Worm (Caenorhabditis elegans): Measurements from ENCODE around the gene C28A5.1.
A peak's percentile ranks its signal among the peaks of the same experiment; 100 is the strongest.

The C28A5.1 gene

ce11 chrIII:4470793-4471192 is 36.6 kb upstream of the C28A5.1 start (continued):
- TF ChIP-seq unc-86 (tag; optimal IDR thresholded peaks at IDR 0.05): peak; percentile 89
- peak; percentile 61 for TF ChIP-seq rnt-1 (tag; optimal IDR thresholded peaks at IDR 0.05)
- peak; percentile 46 for TF ChIP-seq pqm-1 (tag; optimal IDR thresholded peaks at IDR 0.05)
- TF ChIP-seq mec-3 (tag; optimal IDR thresholded peaks at IDR 0.05; ENCODE audit: borderline replicate concordance): no peak
- peak; percentile 41 for TF ChIP-seq nfya-1 (tag; optimal IDR thresholded peaks at IDR 0.05)
- TF ChIP-seq ceh-22 (tag; optimal IDR thresholded peaks at IDR 0.05): peak; percentile 42
- peak; percentile 79 for TF ChIP-seq ceh-48 (tag; optimal IDR thresholded peaks at IDR 0.05)
- TF ChIP-seq ztf-16 (tag; optimal IDR thresholded peaks at IDR 0.05): peak; percentile 90
- TF ChIP-seq ref-2 (tag; optimal IDR thresholded peaks at IDR 0.05): peak; percentile 83
- TF ChIP-seq ceh-6 (GFP tag; optimal IDR thresholded peaks at IDR 0.05): peak; percentile 92
- TF ChIP-seq ceh-19 (GFP tag; optimal IDR thresholded peaks at IDR 0.05): peak; percentile 89
- TF ChIP-seq ttx-3 (tag; optimal IDR thresholded peaks at IDR 0.05): peak; percentile 83
- TF ChIP-seq sox-2 (GFP tag; IDR thresholded peaks at IDR 0.05): peak; percentile 83
- peak; percentile 89 for TF ChIP-seq eyg-1 (tag; optimal IDR thresholded peaks at IDR 0.05)
- peak; percentile 80 for TF ChIP-seq fkh-6 (tag; optimal IDR thresholded peaks at IDR 0.05)
- TF ChIP-seq ets-4 (tag; optimal IDR thresholded peaks at IDR 0.05): peak; percentile 15
- peak; percentile 33 for TF ChIP-seq ceh-14 (tag; optimal IDR thresholded peaks at IDR 0.05)
- TF ChIP-seq ceh-45 (GFP tag; IDR thresholded peaks at IDR 0.05): peak; percentile 85
- TF ChIP-seq tbx-7 (tag; optimal IDR thresholded peaks at IDR 0.05): peak; percentile 60
- peak; percentile 87 for TF ChIP-seq syd-9 (tag; optimal IDR thresholded peaks at IDR 0.05)
- peak; percentile 93 for TF ChIP-seq elt-2 (tag; optimal IDR thresholded peaks at IDR 0.05)
- TF ChIP-seq hlh-15 (tag; optimal IDR thresholded peaks at IDR 0.05): peak; percentile 69
- TF ChIP-seq lin-11 (tag; optimal IDR thresholded peaks at IDR 0.05): peak; percentile 83
- TF ChIP-seq hlh-6 (tag; optimal IDR thresholded peaks at IDR 0.05): peak; percentile 90
- TF ChIP-seq pat-9 (tag; optimal IDR thresholded peaks at IDR 0.05): peak; percentile 87
- peak; percentile 67 for TF ChIP-seq C08G9.2 (tag; optimal IDR thresholded peaks at IDR 0.05)
- TF ChIP-seq zip-5 (tag; optimal IDR thresholded peaks at IDR 0.05): peak; percentile 54
- TF ChIP-seq pros-1 (tag; optimal IDR thresholded peaks at IDR 0.05): no peak
- peak; percentile 80 for TF ChIP-seq Y22D7AL.16 (tag; optimal IDR thresholded peaks at IDR 0.05)
- TF ChIP-seq pax-1 (tag; optimal IDR thresholded peaks at IDR 0.05): no peak
- TF ChIP-seq nhr-11 (tag; optimal IDR thresholded peaks at IDR 0.05): no peak
- peak; percentile 84 for TF ChIP-seq T23F11.4 (GFP tag; optimal IDR thresholded peaks at IDR 0.05)
- TF ChIP-seq pag-3 (tag; optimal IDR thresholded peaks at IDR 0.05; ENCODE audit: borderline replicate concordance): no peak
- TF ChIP-seq odd-2 (tag; optimal IDR thresholded peaks at IDR 0.05): peak; percentile 62
- peak; percentile 45 for TF ChIP-seq unc-42 (tag; optimal IDR thresholded peaks at IDR 0.05)
- TF ChIP-seq sox-4 (tag; optimal IDR thresholded peaks at IDR 0.05): peak; percentile 85
- TF ChIP-seq K02D7.2 (tag; optimal IDR thresholded peaks at IDR 0.05): peak; percentile 66
- TF ChIP-seq elt-4 (tag; optimal IDR thresholded peaks at IDR 0.05): no peak
- TF ChIP-seq ama-1 (optimal IDR thresholded peaks at IDR 0.05): no peak
- TF ChIP-seq npax-4 (tag; optimal IDR thresholded peaks at IDR 0.05): peak; percentile 86
- TF ChIP-seq fkh-10 (GFP tag; optimal IDR thresholded peaks at IDR 0.05): no peak

ce11 chrIII:4468812-4469211 is 34.7 kb upstream of the C28A5.1 start, which contains the start of gene mstr-2:
TSS of gene mstr-2 (plus strand) at chrIII:4469112.
- no peak for TF ChIP-seq tbx-2 (tag; optimal IDR thresholded peaks at IDR 0.05)
- no peak for TF ChIP-seq mec-3 (tag; optimal IDR thresholded peaks at IDR 0.05; ENCODE audit: borderline replicate concordance)
- TF ChIP-seq lim-6 (tag; optimal IDR thresholded peaks at IDR 0.05): no peak
- no peak for TF ChIP-seq eyg-1 (tag; optimal IDR thresholded peaks at IDR 0.05)
- TF ChIP-seq nhr-232 (tag; optimal IDR thresholded peaks at IDR 0.05): no peak
- no peak for TF ChIP-seq fkh-10 (GFP tag; optimal IDR thresholded peaks at IDR 0.05)
